Fruit fly (Drosophila melanogaster) whole organism, wandering third instar larva: Measurements from ENCODE around the gene cysu.

Experiments used
- Abd-B ChIP-seq: fragments of >200 bp; optimal IDR thresholded peaks from 2 replicates; lab custom pipeline; 2017; ENCODE audit warnings: missing biosample characterization, missing genetic modification characterization
- CG32264 ChIP-seq: fragments of 200-800 bp; sonication (Bioruptor generic); optimal IDR thresholded peaks from 2 replicates; lab custom pipeline; 2016; ENCODE audit warnings: missing biosample characterization, missing genetic modification characterization
- CG9705 ChIP-seq: fragments of 200-800 bp; sonication (Bioruptor generic); optimal IDR thresholded peaks from 2 replicates; lab custom pipeline; 2018; ENCODE audit warnings: missing biosample characterization, mild to moderate bottlenecking, missing genetic modification characterization
- CrebA ChIP-seq: fragments of 200-800 bp; sonication (Bioruptor generic); optimal IDR thresholded peaks from 2 replicates; lab custom pipeline; 2016; ENCODE audit warnings: missing biosample characterization, mild to moderate bottlenecking, missing genetic modification characterization, borderline replicate concordance
- Dfd ChIP-seq: fragments of >200 bp; optimal IDR thresholded peaks from 2 replicates; lab custom pipeline; 2017; ENCODE audit warnings: missing biosample characterization, missing genetic modification characterization
- Dif ChIP-seq: fragments of 200-275, 200-300 bp; sonication (Bioruptor generic); optimal IDR thresholded peaks from 2 replicates; lab custom pipeline; 2018; ENCODE audit warnings: missing biosample characterization, missing genetic modification characterization; ENCODE audit not compliant: partially characterized antibody
- GATAd ChIP-seq: sonication (Bioruptor generic); optimal IDR thresholded peaks from 2 replicates; lab custom pipeline; 2016; ENCODE audit warnings: missing biosample characterization, missing genetic modification characterization
- HLH106 ChIP-seq: fragments of 200-800 bp; optimal IDR thresholded peaks from 3 replicates; lab custom pipeline; 2019; ENCODE audit warnings: missing biosample characterization, mild to moderate bottlenecking, missing genetic modification characterization, moderate library complexity
- Hnf4 ChIP-seq: fragments of 200-800 bp; sonication (Bioruptor generic); optimal IDR thresholded peaks from 2 replicates; lab custom pipeline; 2016; ENCODE audit warnings: missing biosample characterization, mild to moderate bottlenecking, missing genetic modification characterization
- Hr78 ChIP-seq: fragments of >200 bp; optimal IDR thresholded peaks from 2 replicates; lab custom pipeline; 2017; ENCODE audit warnings: missing biosample characterization, missing genetic modification characterization
- Hr83 ChIP-seq: fragments of 200-300 bp; sonication (Bioruptor generic); optimal IDR thresholded peaks from 2 replicates; lab custom pipeline; 2016; ENCODE audit warnings: missing biosample characterization, mild to moderate bottlenecking, missing genetic modification characterization, moderate library complexity; ENCODE audit not compliant: poor library complexity, severe bottlenecking
- Jra ChIP-seq: sonication (Bioruptor generic); optimal IDR thresholded peaks from 2 replicates; lab custom pipeline; 2016; ENCODE audit warnings: missing biosample characterization, missing genetic modification characterization
- Mio ChIP-seq: sonication (Bioruptor generic); optimal IDR thresholded peaks from 2 replicates; lab custom pipeline; 2016; ENCODE audit warnings: missing biosample characterization, missing genetic modification characterization
- Myc ChIP-seq: fragments of >200 bp; optimal IDR thresholded peaks from 2 replicates; lab custom pipeline; 2017
- N ChIP-seq: fragments of >200 bp; optimal IDR thresholded peaks from 2 replicates; lab custom pipeline; 2018; ENCODE audit warnings: missing biosample characterization, missing external identifiers, missing genetic modification characterization
- OdsH ChIP-seq: fragments of 200-800 bp; sonication (Bioruptor generic); optimal IDR thresholded peaks from 2 replicates; lab custom pipeline; 2016; ENCODE audit warnings: missing biosample characterization, mild to moderate bottlenecking, missing genetic modification characterization
- Rel ChIP-seq, 2 experiments: fragments of 200-800 bp; sonication (Bioruptor generic) in 1 of 2; optimal IDR thresholded peaks; 2 replicates in 1 of 2; 3 replicates in 1 of 2; lab custom pipeline; 2016 to 2019; ENCODE audit warnings: mild to moderate bottlenecking in 2 of 2, missing biosample characterization in 2 of 2, missing genetic modification characterization in 2 of 2, moderate library complexity in 1 of 2
- Sp1 ChIP-seq: fragments of 200-800 bp; sonication (Bioruptor generic); optimal IDR thresholded peaks from 3 replicates; lab custom pipeline; 2019; ENCODE audit warnings: missing biosample characterization, mild to moderate bottlenecking, missing genetic modification characterization, moderate library complexity
- Vsx2 ChIP-seq: fragments of 200-300, 225-300 bp; sonication (Bioruptor generic); optimal IDR thresholded peaks from 2 replicates; lab custom pipeline; 2018; ENCODE audit warnings: missing biosample characterization, missing genetic modification characterization; ENCODE audit not compliant: partially characterized antibody
- br ChIP-seq: fragments of 200-800 bp; sonication (Bioruptor generic); optimal IDR thresholded peaks from 2 replicates; lab custom pipeline; 2016; ENCODE audit warnings: missing biosample characterization, missing genetic modification characterization
- dl ChIP-seq, 2 experiments: fragments of 175-275, 200-275 bp in 1 of 2; fragments of 200-275 bp in 1 of 2; sonication (Bioruptor generic); optimal IDR thresholded peaks; lab custom pipeline; 2018; ENCODE audit warnings: mild to moderate bottlenecking in 2 of 2, missing biosample characterization in 2 of 2, missing genetic modification characterization in 2 of 2, moderate library complexity in 2 of 2; ENCODE audit not compliant: partially characterized antibody in 2 of 2, insufficient read depth in 1 of 2
- dmrt93B ChIP-seq: fragments of 200-800 bp; sonication (Bioruptor generic); optimal IDR thresholded peaks from 2 replicates; lab custom pipeline; 2018; ENCODE audit warnings: missing biosample characterization, mild to moderate bottlenecking, missing genetic modification characterization
- dsf ChIP-seq: sonication (Bioruptor generic); optimal IDR thresholded peaks from 2 replicates; lab custom pipeline; 2016; ENCODE audit warnings: missing biosample characterization, missing genetic modification characterization, borderline replicate concordance
- ey ChIP-seq: fragments of 200-800 bp; sonication (Bioruptor generic); optimal IDR thresholded peaks from 2 replicates; lab custom pipeline; 2016; ENCODE audit warnings: missing biosample characterization, missing genetic modification characterization
- foxo ChIP-seq, 2 experiments: fragments of 200-800 bp; sonication (Bioruptor generic); optimal IDR thresholded peaks; 2 replicates in 1 of 2; 3 replicates in 1 of 2; lab custom pipeline; 2016 to 2017; ENCODE audit warnings: missing biosample characterization in 2 of 2, missing genetic modification characterization in 2 of 2
- h ChIP-seq: fragments of 200-800 bp; sonication (Bioruptor generic); optimal IDR thresholded peaks from 3 replicates; lab custom pipeline; 2016; ENCODE audit warnings: missing biosample characterization, mild to moderate bottlenecking, missing genetic modification characterization
- jim ChIP-seq: fragments of 175-275, 200-325 bp; sonication (Bioruptor generic); optimal IDR thresholded peaks from 2 replicates; lab custom pipeline; 2016; ENCODE audit warnings: missing biosample characterization, mild to moderate bottlenecking, missing genetic modification characterization
- lola ChIP-seq: fragments of >200 bp; optimal IDR thresholded peaks from 2 replicates; lab custom pipeline; 2017; ENCODE audit warnings: missing biosample characterization, missing genetic modification characterization
- pan ChIP-seq: fragments of >200 bp; optimal IDR thresholded peaks from 2 replicates; lab custom pipeline; 2017
- psq ChIP-seq: fragments of 200-800 bp; sonication (Bioruptor generic); optimal IDR thresholded peaks from 3 replicates; lab custom pipeline; 2017; ENCODE audit warnings: missing biosample characterization, mild to moderate bottlenecking, missing genetic modification characterization, moderate library complexity
- rgr ChIP-seq: fragments of 200-800 bp; sonication (Bioruptor generic); optimal IDR thresholded peaks from 3 replicates; lab custom pipeline; 2016; ENCODE audit warnings: missing biosample characterization, mild to moderate bottlenecking, missing genetic modification characterization
- sage ChIP-seq: fragments of 200-800 bp; sonication (Bioruptor generic); optimal IDR thresholded peaks from 2 replicates; lab custom pipeline; 2016; ENCODE audit warnings: missing biosample characterization, mild to moderate bottlenecking, missing genetic modification characterization
- sv ChIP-seq: fragments of 200-800 bp; sonication (Bioruptor generic); optimal IDR thresholded peaks from 3 replicates; lab custom pipeline; 2016; ENCODE audit warnings: missing biosample characterization, missing genetic modification characterization
- tai ChIP-seq: sonication (Bioruptor generic); optimal IDR thresholded peaks from 2 replicates; lab custom pipeline; 2016; ENCODE audit warnings: missing biosample characterization, missing genetic modification characterization
- usp ChIP-seq: fragments of >200 bp; optimal IDR thresholded peaks from 2 replicates; lab custom pipeline; 2017; ENCODE audit warnings: missing biosample characterization, missing genetic modification characterization
- woc ChIP-seq: sonication (Bioruptor generic); optimal IDR thresholded peaks from 2 replicates; lab custom pipeline; 2016; ENCODE audit warnings: missing biosample characterization, mild to moderate bottlenecking, missing genetic modification characterization

cysu gene

DNA sequence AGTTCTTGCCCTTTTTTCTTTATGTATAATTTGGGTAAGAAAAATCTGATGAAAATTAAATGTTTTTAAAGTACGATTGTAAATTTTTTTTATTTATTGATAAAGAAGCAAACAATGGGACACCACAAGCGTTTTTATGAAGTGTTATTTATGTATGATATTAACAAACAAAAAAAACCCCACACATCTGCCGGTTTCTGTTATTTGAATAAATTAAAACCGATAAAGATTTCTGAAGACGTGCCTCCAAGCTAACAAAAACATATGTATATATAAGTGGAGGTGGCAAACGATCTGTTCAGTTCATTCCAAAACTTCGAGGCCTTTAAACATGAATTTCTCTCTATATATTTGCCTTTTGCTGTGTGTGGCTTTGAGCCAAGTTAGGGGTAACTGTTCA lies 12.0 kb upstream of the cysu start, which contains the start of gene CG42822:
CG42822 (plus strand) TSS at position 301 of the 400 bp plus-strand sequence.
- TF ChIP-seq Hr78 (GFP tag; lab: Kevin White, UChicago) (no peak), Jra (GFP tag; lab: Kevin White, UChicago) (no peak), br (no peak), Mio (GFP tag; lab: Kevin White, UChicago) (no peak), usp (GFP tag; lab: Kevin White, UChicago) (no peak), rgr (no peak), h (GFP tag; lab: Kevin White, UChicago) (no peak), Hnf4 (GFP tag; lab: Kevin White, UChicago) (no peak), GATAd (GFP tag; lab: Kevin White, UChicago) (no peak), pan (lab: Kevin White, UChicago) (no peak), foxo (GFP tag; optimal IDR thresholded peaks at IDR 0.05; lab: Kevin White, UChicago) (no peak)

DNA sequence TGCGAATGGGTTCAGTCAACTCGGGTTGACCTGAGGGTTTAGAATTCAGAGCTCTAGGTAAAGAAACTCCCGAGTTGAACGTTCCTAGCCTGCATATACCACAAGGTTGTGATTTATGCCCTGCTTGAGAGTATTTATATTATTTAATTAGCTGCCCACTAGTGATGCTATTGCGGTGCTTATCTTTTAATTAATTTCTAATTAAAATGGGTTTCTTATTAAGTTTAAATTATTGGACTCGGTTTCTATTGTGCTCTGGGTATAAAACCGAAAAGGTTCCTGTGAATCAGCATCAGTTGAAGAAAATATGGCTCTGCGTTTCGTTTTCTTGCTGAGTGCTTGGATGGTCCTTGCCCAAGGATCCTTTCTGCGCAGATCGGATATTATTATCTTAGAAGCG lies 10.1 kb upstream of the cysu start, which contains the start of gene CG5866:
CG5866 (plus strand) TSS at position 301 of the 400 bp plus-strand sequence.
- TF ChIP-seq jim (GFP tag; lab: Kevin White, UChicago), result no peak
- no peak for TF ChIP-seq CG9705 (GFP tag; lab: Kevin White, UChicago)
- TF ChIP-seq rgr, result no peak
- no peak for TF ChIP-seq Jra (GFP tag; lab: Kevin White, UChicago)
- no peak for TF ChIP-seq Abd-B (GFP tag; lab: Kevin White, UChicago)
- no peak for TF ChIP-seq Rel (GFP tag; optimal IDR thresholded peaks at IDR 0.05; lab: Kevin White, UChicago)
- no peak for TF ChIP-seq Rel (tag; optimal IDR thresholded peaks at IDR 0.05; lab: Kevin White, UChicago)
- no peak for TF ChIP-seq dsf (GFP tag; lab: Kevin White, UChicago)
- no peak for TF ChIP-seq h (GFP tag; lab: Kevin White, UChicago)
- TF ChIP-seq OdsH, result no peak
- no peak for TF ChIP-seq tai (GFP tag; lab: Kevin White, UChicago)
- TF ChIP-seq Sp1 (GFP tag; lab: Kevin White, UChicago), result no peak
- no peak for TF ChIP-seq CrebA (GFP tag; lab: Kevin White, UChicago)
- TF ChIP-seq Hr78 (GFP tag; lab: Kevin White, UChicago), result no peak
- TF ChIP-seq CG32264 (GFP tag; lab: Kevin White, UChicago), result no peak
- TF ChIP-seq Hnf4 (GFP tag; lab: Kevin White, UChicago), result no peak
- no peak for TF ChIP-seq sv (GFP tag; lab: Kevin White, UChicago)
- no peak for TF ChIP-seq Hr83 (GFP tag; lab: Kevin White, UChicago)
- TF ChIP-seq Dif (GFP tag; lab: Kevin White, UChicago), result no peak
- no peak for TF ChIP-seq Vsx2 (GFP tag; lab: Kevin White, UChicago)

- TF ChIP-seq GATAd (GFP tag; lab: Kevin White, UChicago), result no peak
- TF ChIP-seq ey (GFP tag; lab: Kevin White, UChicago), result no peak
- no peak for TF ChIP-seq Dfd (GFP tag; lab: Kevin White, UChicago)
- no peak for TF ChIP-seq Hnf4 (GFP tag; lab: Kevin White, UChicago)
- no peak for TF ChIP-seq sv (GFP tag; lab: Kevin White, UChicago)
- TF ChIP-seq pan (lab: Kevin White, UChicago), result no peak
- no peak for TF ChIP-seq sage (GFP tag; lab: Kevin White, UChicago)
- no peak for TF ChIP-seq Abd-B (GFP tag; lab: Kevin White, UChicago)
- TF ChIP-seq Hr83 (GFP tag; lab: Kevin White, UChicago), result no peak
- TF ChIP-seq br, result no peak
- TF ChIP-seq Rel (GFP tag; optimal IDR thresholded peaks at IDR 0.05; lab: Kevin White, UChicago), result no peak
- no peak for TF ChIP-seq Rel (tag; optimal IDR thresholded peaks at IDR 0.05; lab: Kevin White, UChicago)
- no peak for TF ChIP-seq N (GFP tag; lab: Kevin White, UChicago)
- TF ChIP-seq Hr78 (GFP tag; lab: Kevin White, UChicago), result no peak
- TF ChIP-seq Myc (lab: Kevin White, UChicago), result no peak
- TF ChIP-seq usp (GFP tag; lab: Kevin White, UChicago), result no peak
- no peak for TF ChIP-seq foxo (GFP tag; optimal IDR thresholded peaks at IDR 0.05; lab: Kevin White, UChicago)
- TF ChIP-seq dmrt93B, result no peak
Measured at dm6 chr3R:17417167-17417566, 8.4 kb upstream of the cysu start, which contains the start of gene CG33333. CG33333 (plus strand) TSS chr3R:17417467.

DNA sequence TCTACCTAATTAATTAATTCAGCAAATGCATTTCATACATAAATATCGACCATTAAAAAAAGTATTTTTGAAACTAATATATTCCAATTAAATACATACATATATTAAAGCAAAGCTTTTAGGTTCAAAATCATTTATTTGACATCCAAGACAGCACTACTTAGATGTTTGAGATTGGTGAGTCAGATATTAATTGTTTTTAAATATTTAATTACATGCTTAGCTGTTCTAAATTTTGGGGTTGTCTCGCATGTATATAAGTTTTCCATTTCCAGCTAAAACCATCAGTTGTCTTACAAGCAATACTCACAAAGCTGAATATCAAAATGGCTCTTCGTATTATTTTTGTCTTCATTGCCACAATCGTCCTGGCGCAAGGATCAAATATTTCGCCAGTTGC lies 7.1 kb upstream of the cysu start, which contains the start of gene CG42834:
CG42834 (plus strand) TSS at position 301 of the 400 bp plus-strand sequence.
- TF ChIP-seq psq (GFP tag; lab: Kevin White, UChicago), result no peak
- TF ChIP-seq Dif (GFP tag; lab: Kevin White, UChicago), result no peak
- no peak for TF ChIP-seq sv (GFP tag; lab: Kevin White, UChicago)
- no peak for TF ChIP-seq Hnf4 (GFP tag; lab: Kevin White, UChicago)
- TF ChIP-seq h (GFP tag; lab: Kevin White, UChicago), result no peak
- TF ChIP-seq pan (lab: Kevin White, UChicago), result no peak
- no peak for TF ChIP-seq CrebA (GFP tag; lab: Kevin White, UChicago)
- TF ChIP-seq Hr83 (GFP tag; lab: Kevin White, UChicago), result no peak
- no peak for TF ChIP-seq lola (GFP tag; lab: Kevin White, UChicago)
- TF ChIP-seq dl (GFP tag; optimal IDR thresholded peaks at IDR 0.05; lab: Kevin White, UChicago; ENCODE audit: insufficient read depth in 1 of 2, partially characterized antibody in 2 of 2), result no peak
- no peak for TF ChIP-seq woc
- TF ChIP-seq Vsx2 (GFP tag; lab: Kevin White, UChicago), result no peak
- no peak for TF ChIP-seq Dfd (GFP tag; lab: Kevin White, UChicago)
- TF ChIP-seq br, result no peak
- no peak for TF ChIP-seq Abd-B (GFP tag; lab: Kevin White, UChicago)
- TF ChIP-seq HLH106 (tag; lab: Kevin White, UChicago), result no peak
- TF ChIP-seq foxo (GFP tag; optimal IDR thresholded peaks at IDR 0.05; lab: Kevin White, UChicago), result no peak
- no peak for TF ChIP-seq tai (GFP tag; lab: Kevin White, UChicago)
